Fruit fly (Drosophila melanogaster) whole organism, prepupa: ENCODE data around the gene CG7943.

Experiments used
- Blimp-1 ChIP-seq: fragments of 200-800 bp; sonication (Bioruptor generic); optimal IDR thresholded peaks from 3 replicates; lab custom pipeline; 2017; ENCODE audit warnings: missing biosample characterization, missing genetic modification characterization, mild to moderate bottlenecking, moderate library complexity, missing genetic modification reagents
- CG10631 ChIP-seq: fragments of 200-800 bp; sonication (Bioruptor generic); optimal IDR thresholded peaks from 2 replicates; lab custom pipeline; 2016; ENCODE audit warnings: missing biosample characterization, missing genetic modification characterization
- CG10669 ChIP-seq: fragments of 200-800 bp; sonication (Bioruptor generic); optimal IDR thresholded peaks from 3 replicates; lab custom pipeline; 2018; ENCODE audit warnings: missing biosample characterization, mild to moderate bottlenecking, missing genetic modification characterization, moderate library complexity
- CG11762 ChIP-seq: fragments of 200-800 bp; sonication (Bioruptor generic); optimal IDR thresholded peaks from 3 replicates; lab custom pipeline; 2016; ENCODE audit warnings: missing biosample characterization, missing genetic modification characterization; ENCODE audit not compliant: insufficient read depth
- CG11902 ChIP-seq: fragments of 200-800 bp; sonication (Bioruptor generic); optimal IDR thresholded peaks from 3 replicates; lab custom pipeline; 2016; ENCODE audit warnings: missing biosample characterization, missing genetic modification characterization
- CG15336 ChIP-seq: fragments of 200-800 bp; sonication (Bioruptor generic); IDR thresholded peaks from 2 replicates; pipeline ENCODE4 v1.3.6; 2022; ENCODE audit warnings: missing biosample characterization, missing genetic modification characterization
- CG1621 ChIP-seq: fragments of 200-800 bp; sonication (Bioruptor generic); optimal IDR thresholded peaks from 3 replicates; lab custom pipeline; 2018; ENCODE audit warnings: missing biosample characterization, mild to moderate bottlenecking, missing genetic modification characterization
- CG16779 ChIP-seq: fragments of 200-800 bp; sonication (Bioruptor generic); optimal IDR thresholded peaks from 3 replicates; lab custom pipeline; 2017; ENCODE audit warnings: missing biosample characterization, mild to moderate bottlenecking, missing genetic modification characterization
- CG3032 ChIP-seq: fragments of 200-800 bp; optimal IDR thresholded peaks from 2 replicates; lab custom pipeline; 2019; ENCODE audit warnings: missing biosample characterization, mild to moderate bottlenecking, missing genetic modification characterization, moderate library complexity
- CG31627 ChIP-seq: fragments of 200-800 bp; sonication (Bioruptor generic); optimal IDR thresholded peaks from 3 replicates; lab custom pipeline; 2016; ENCODE audit warnings: missing biosample characterization, missing genetic modification characterization
- CG34406 ChIP-seq: fragments of 200-800 bp; sonication (Bioruptor generic); optimal IDR thresholded peaks from 3 replicates; lab custom pipeline; 2016; ENCODE audit warnings: missing biosample characterization, missing genetic modification characterization
- CG4318 ChIP-seq: fragments of 200-800 bp; sonication (Bioruptor generic); optimal IDR thresholded peaks from 3 replicates; lab custom pipeline; 2017; ENCODE audit warnings: missing biosample characterization, mild to moderate bottlenecking, missing genetic modification characterization
- CG6276 ChIP-seq: fragments of 200-800 bp; sonication (Bioruptor generic); optimal IDR thresholded peaks from 2 replicates; lab custom pipeline; 2017; ENCODE audit warnings: missing biosample characterization, mild to moderate bottlenecking, missing genetic modification characterization
- CG6792 ChIP-seq: fragments of 200-800 bp; sonication (Bioruptor generic); optimal IDR thresholded peaks from 3 replicates; lab custom pipeline; 2016; ENCODE audit warnings: missing biosample characterization, missing genetic modification characterization
- CG6854 ChIP-seq: fragments of 200-800 bp; sonication (Bioruptor generic); optimal IDR thresholded peaks from 2 replicates; lab custom pipeline; 2017; ENCODE audit warnings: missing biosample characterization, mild to moderate bottlenecking, missing genetic modification characterization
- CG8119 ChIP-seq: fragments of 200-800 bp; sonication (Bioruptor generic); IDR thresholded peaks from 3 replicates; pipeline ENCODE4 v1.3.6; 2022; ENCODE audit warnings: missing biosample characterization, missing genetic modification characterization
- CG8632 ChIP-seq: fragments of 200-800 bp; sonication (Bioruptor generic); optimal IDR thresholded peaks from 3 replicates; lab custom pipeline; 2016; ENCODE audit warnings: missing biosample characterization, missing genetic modification characterization
- Eip75B ChIP-seq: fragments of 200-800 bp; sonication (Bioruptor generic); optimal IDR thresholded peaks from 3 replicates; lab custom pipeline; 2016; ENCODE audit warnings: missing biosample characterization, missing genetic modification characterization
- Eip78C ChIP-seq: fragments of 200-800 bp; sonication (Bioruptor generic); peaks from one replicate; lab custom pipeline; 2016; ENCODE audit warnings: missing biosample characterization, missing genetic modification characterization
- Eip93F ChIP-seq: fragments of 200-800 bp; sonication (Bioruptor generic); optimal IDR thresholded peaks from 2 replicates; lab custom pipeline; 2016; ENCODE audit warnings: missing biosample characterization, mild to moderate bottlenecking, missing genetic modification characterization
- Ets21C ChIP-seq: fragments of 200-800 bp; sonication (Bioruptor generic); optimal IDR thresholded peaks from 3 replicates; lab custom pipeline; 2016; ENCODE audit warnings: missing biosample characterization, missing genetic modification characterization
- Gug ChIP-seq: fragments of 200-800 bp; sonication (Bioruptor generic); IDR thresholded peaks from 2 replicates; pipeline ENCODE4 v1.3.6; 2022; ENCODE audit warnings: missing biosample characterization, missing genetic modification characterization
- Hr39 ChIP-seq: fragments of 200-800 bp; sonication (Bioruptor generic); optimal IDR thresholded peaks from 2 replicates; lab custom pipeline; 2016; ENCODE audit warnings: missing biosample characterization, missing genetic modification characterization
- Hr4 ChIP-seq: fragments of 200-800 bp; sonication (Bioruptor generic); optimal IDR thresholded peaks from 3 replicates; lab custom pipeline; 2016; ENCODE audit warnings: missing biosample characterization, missing genetic modification characterization
- Lpt ChIP-seq: fragments of 200-800 bp; sonication (Bioruptor generic); optimal IDR thresholded peaks from 3 replicates; lab custom pipeline; 2016; ENCODE audit warnings: missing biosample characterization, missing genetic modification characterization
- Met ChIP-seq: fragments of 200-800 bp; sonication (Bioruptor generic); optimal IDR thresholded peaks from 3 replicates; lab custom pipeline; 2016; ENCODE audit warnings: missing biosample characterization, missing genetic modification characterization
- OdsH ChIP-seq: fragments of 200-800 bp; sonication (Bioruptor generic); optimal IDR thresholded peaks from 3 replicates; lab custom pipeline; 2016; ENCODE audit warnings: missing biosample characterization, missing genetic modification characterization
- Smox ChIP-seq: fragments of 200-800 bp; sonication (Bioruptor generic); optimal IDR thresholded peaks from 3 replicates; lab custom pipeline; 2016; ENCODE audit warnings: missing biosample characterization, missing genetic modification characterization
- Sox14 ChIP-seq: fragments of 200-800 bp; sonication (Bioruptor generic); optimal IDR thresholded peaks from 3 replicates; lab custom pipeline; 2016; ENCODE audit warnings: missing biosample characterization, missing genetic modification characterization
- Sox15 ChIP-seq: fragments of 200-800 bp; sonication (Bioruptor generic); optimal IDR thresholded peaks from 3 replicates; lab custom pipeline; 2016; ENCODE audit warnings: missing biosample characterization, missing genetic modification characterization
- achi ChIP-seq: fragments of 200-800 bp; sonication (Bioruptor generic); optimal IDR thresholded peaks from 3 replicates; lab custom pipeline; 2016; ENCODE audit warnings: missing biosample characterization, missing genetic modification characterization
- acj6 ChIP-seq: fragments of 200-800 bp; sonication (Bioruptor generic); optimal IDR thresholded peaks from 3 replicates; lab custom pipeline; 2016; ENCODE audit warnings: missing biosample characterization, missing genetic modification characterization
- dac ChIP-seq: fragments of 200-800 bp; sonication (Bioruptor generic); optimal IDR thresholded peaks from 2 replicates; lab custom pipeline; 2017; ENCODE audit warnings: missing biosample characterization, mild to moderate bottlenecking, missing genetic modification characterization
- dsx ChIP-seq: fragments of 200-800 bp; optimal IDR thresholded peaks from 3 replicates; lab custom pipeline; 2019; ENCODE audit warnings: missing biosample characterization, mild to moderate bottlenecking, missing genetic modification characterization, moderate library complexity; ENCODE audit not compliant: poor library complexity, severe bottlenecking
- esn ChIP-seq: fragments of 200-800 bp; sonication (Bioruptor generic); optimal IDR thresholded peaks from 2 replicates; lab custom pipeline; 2016; ENCODE audit warnings: missing biosample characterization, mild to moderate bottlenecking, missing genetic modification characterization, moderate library complexity
- fd59A ChIP-seq: fragments of 200-800 bp; sonication (Bioruptor generic); optimal IDR thresholded peaks from 2 replicates; lab custom pipeline; 2017; ENCODE audit warnings: missing biosample characterization, mild to moderate bottlenecking, missing genetic modification characterization, missing genetic modification reagents
- fd85E ChIP-seq: fragments of 200-800 bp; sonication (Bioruptor generic); optimal IDR thresholded peaks from 3 replicates; lab custom pipeline; 2016; ENCODE audit warnings: missing biosample characterization, missing genetic modification characterization
- lz ChIP-seq: fragments of 200-800 bp; sonication (Bioruptor generic); optimal IDR thresholded peaks from 3 replicates; lab custom pipeline; 2016; ENCODE audit warnings: missing biosample characterization, missing genetic modification characterization
- net ChIP-seq: fragments of 200-800 bp; sonication (Bioruptor generic); optimal IDR thresholded peaks from 3 replicates; lab custom pipeline; 2016; ENCODE audit warnings: missing biosample characterization, missing genetic modification characterization
- pdm3 ChIP-seq: fragments of 200-800 bp; sonication (Bioruptor generic); optimal IDR thresholded peaks from 3 replicates; lab custom pipeline; 2016; ENCODE audit warnings: missing biosample characterization, missing genetic modification characterization
- salr ChIP-seq, 2 experiments: fragments of 200-800 bp; sonication (Bioruptor generic); optimal IDR thresholded peaks; 3 replicates each; lab custom pipeline; 2016 to 2018; ENCODE audit warnings: missing biosample characterization in 2 of 2, missing genetic modification characterization in 2 of 2, mild to moderate bottlenecking in 1 of 2
- spab ChIP-seq: fragments of 200-800 bp; sonication (Bioruptor generic); optimal IDR thresholded peaks from 2 replicates; lab custom pipeline; 2017; ENCODE audit warnings: missing biosample characterization, mild to moderate bottlenecking, missing genetic modification characterization, missing genetic modification reagents
- ss ChIP-seq, 2 experiments: fragments of 200-800 bp; sonication (Bioruptor generic); optimal IDR thresholded peaks; 2 replicates in 1 of 2; 3 replicates in 1 of 2; lab custom pipeline; 2017 to 2018; ENCODE audit warnings: mild to moderate bottlenecking in 2 of 2, missing biosample characterization in 2 of 2, missing genetic modification characterization in 2 of 2, moderate library complexity in 1 of 2
- svp ChIP-seq: fragments of 200-800 bp; sonication (Bioruptor generic); peaks from one replicate; lab custom pipeline; 2016; ENCODE audit warnings: missing biosample characterization, missing genetic modification characterization
- topi ChIP-seq: fragments of 200-800 bp; sonication (Bioruptor generic); optimal IDR thresholded peaks from 3 replicates; lab custom pipeline; 2016; ENCODE audit warnings: missing biosample characterization, missing genetic modification characterization
- vri ChIP-seq: fragments of 200-800 bp; sonication (Bioruptor generic); optimal IDR thresholded peaks from 3 replicates; lab custom pipeline; 2016; ENCODE audit warnings: missing biosample characterization, mild to moderate bottlenecking, missing genetic modification characterization

The CG7943 gene

dm6 chr3R:30083215-30083614 lies 36.9 kb downstream of the CG7943 start (continued):
- TF ChIP-seq CG8119 (GFP tag; lab: Robert Waterston, UW) = no peak
- TF ChIP-seq Eip75B (GFP tag; lab: Kevin White, UChicago) = no peak
- TF ChIP-seq achi = no peak
- TF ChIP-seq CG11902 (GFP tag; lab: Kevin White, UChicago) = peak; percentile 14
- TF ChIP-seq fd85E (GFP tag; lab: Kevin White, UChicago) = no peak
- no peak for TF ChIP-seq CG10669
- TF ChIP-seq topi (GFP tag; lab: Kevin White, UChicago) = peak; percentile 64
- no peak for TF ChIP-seq CG11762 (GFP tag; lab: Kevin White, UChicago)
- no peak for TF ChIP-seq CG16779 (tag; lab: Kevin White, UChicago)
- TF ChIP-seq Met (GFP tag; lab: Kevin White, UChicago) = no peak
- peak; percentile 45 for TF ChIP-seq Smox (GFP tag; lab: Kevin White, UChicago)
- TF ChIP-seq OdsH (GFP tag; lab: Kevin White, UChicago) = peak; percentile 18
- no peak for TF ChIP-seq CG6854 (GFP tag; lab: Kevin White, UChicago)

DNA sequence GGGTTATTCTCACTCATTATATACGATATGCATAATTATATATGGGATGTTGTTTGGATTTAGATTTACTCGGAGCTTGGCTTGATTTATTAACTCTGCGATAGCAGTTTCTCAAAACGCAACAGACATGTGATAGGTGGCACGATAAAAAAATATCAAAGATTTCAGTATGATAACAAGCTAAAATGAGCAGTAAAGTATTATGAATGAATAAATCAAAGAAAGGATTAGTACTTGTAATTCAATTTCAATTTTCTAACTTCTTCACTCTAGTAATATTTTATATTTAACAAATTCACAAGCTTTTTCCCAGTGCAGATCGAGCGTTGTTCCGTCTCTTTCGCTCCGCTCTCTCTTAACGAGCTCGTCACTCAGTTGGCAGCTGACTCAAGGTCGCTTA lies 37.9 kb downstream of the CG7943 start:
- no peak for TF ChIP-seq dac
- peak; percentile 4 for TF ChIP-seq CG31627 (GFP tag; lab: Kevin White, UChicago)
- TF ChIP-seq topi (GFP tag; lab: Kevin White, UChicago) = peak; percentile 6
- TF ChIP-seq Hr39 (GFP tag; lab: Kevin White, UChicago) = peak; percentile 6
- TF ChIP-seq Eip78C = peak; percentile 58
- TF ChIP-seq ss (GFP tag; optimal IDR thresholded peaks at IDR 0.05; lab: Kevin White, UChicago) = no peak
- no peak for TF ChIP-seq fd59A (GFP tag; lab: Kevin White, UChicago)
- TF ChIP-seq Sox14 (GFP tag; lab: Kevin White, UChicago) = peak; percentile 0
- no peak for TF ChIP-seq CG10631 (GFP tag; lab: Kevin White, UChicago)
- peak; percentile 3 for TF ChIP-seq Hr4 (GFP tag; lab: Kevin White, UChicago)
- TF ChIP-seq Smox (GFP tag; lab: Kevin White, UChicago) = peak; percentile 15
- peak; percentile 26 for TF ChIP-seq esn (GFP tag; lab: Kevin White, UChicago)
- peak; percentile 37 for TF ChIP-seq svp (GFP tag; lab: Kevin White, UChicago)

dm6 chr3R:30090261-30091006 lies 44.2 kb downstream of the CG7943 start:
- TF ChIP-seq pdm3 (GFP tag; lab: Kevin White, UChicago) (no peak), CG3032 (peak; percentile 18), Ets21C (GFP tag; lab: Kevin White, UChicago) (no peak), Blimp-1 (GFP tag; lab: Kevin White, UChicago) (peak; percentile 66), Hr39 (GFP tag; lab: Kevin White, UChicago) (no peak), CG8119 (GFP tag; lab: Robert Waterston, UW) (no peak), Eip93F (GFP tag; lab: Kevin White, UChicago) (no peak), Gug (GFP tag; lab: Robert Waterston, UW) (no peak), CG10631 (GFP tag; lab: Kevin White, UChicago) (no peak), acj6 (GFP tag; lab: Kevin White, UChicago) (no peak), Hr4 (GFP tag; lab: Kevin White, UChicago) (no peak), CG34406 (GFP tag; lab: Kevin White, UChicago) (no peak), lz (GFP tag; lab: Kevin White, UChicago) (no peak), CG8632 (GFP tag; lab: Kevin White, UChicago) (no peak), fd85E (GFP tag; lab: Kevin White, UChicago) (no peak), CG6276 (GFP tag; lab: Kevin White, UChicago) (peak; percentile 14), CG4318 (GFP tag; lab: Kevin White, UChicago) (no peak), dsx (GFP tag; lab: Kevin White, UChicago) (peak; percentile 12), CG31627 (GFP tag; lab: Kevin White, UChicago) (no peak), vri (GFP tag; lab: Kevin White, UChicago) (no peak), ss (GFP tag; optimal IDR thresholded peaks at IDR 0.05; lab: Kevin White, UChicago) (peak in 1 of 2 experiments; percentile 62), Lpt (no peak), spab (GFP tag; lab: Kevin White, UChicago) (peak; percentile 2), salr (GFP tag; optimal IDR thresholded peaks at IDR 0.05; lab: Kevin White, UChicago) (no peak), CG1621 (tag; lab: Kevin White, UChicago) (peak; percentile 7), net (GFP tag; lab: Kevin White, UChicago) (no peak), achi (no peak), CG15336 (no peak), CG6792 (GFP tag; lab: Kevin White, UChicago) (no peak), Sox15 (GFP tag; lab: Kevin White, UChicago) (no peak), svp (GFP tag; lab: Kevin White, UChicago) (no peak)
